Worm (Caenorhabditis elegans): ENCODE results near the gene ZK1321.1.
"Not testable (repeated sequence)": the region's sequence is repeated elsewhere in the genome, so short reads cannot be mapped to it uniquely, and the experiment has no call there.

Gene ZK1321.1

ce11 chrII:9717904-9718303 is 35.9 kb upstream of the ZK1321.1 start, which contains the start of gene Y53C12A.6:
Y53C12A.6 (minus strand) TSS chrII:9718004.
- TF ChIP-seq che-1 (tag; optimal IDR thresholded peaks at IDR 0.05) (no peak), ceh-30 (tag; optimal IDR thresholded peaks at IDR 0.05) (no peak), T23F11.4 (GFP tag; optimal IDR thresholded peaks at IDR 0.05) (no peak), C38D4.7 (GFP tag; optimal IDR thresholded peaks at IDR 0.05) (no peak), elt-4 (tag; optimal IDR thresholded peaks at IDR 0.05) (no peak)

- TF ChIP-seq ceh-2, odd-2, madf-2 (tag; optimal IDR thresholded peaks at IDR 0.05): not testable (repeated sequence)
Observed at ce11 chrII:9718631-9719252, 35.1 kb upstream of the ZK1321.1 start, which contains the start of gene Y53C12A.11. Y53C12A.11 (minus strand) TSS chrII:9718698.

ce11 chrII:9724464-9724863 is 29.4 kb upstream of the ZK1321.1 start, which contains the start of gene cutl-2:
cutl-2 (minus strand) TSS chrII:9724673.
- no peak for TF ChIP-seq odd-2 (tag; optimal IDR thresholded peaks at IDR 0.05)
- no peak for TF ChIP-seq eyg-1 (tag; optimal IDR thresholded peaks at IDR 0.05)
- TF ChIP-seq rnt-1 (tag; optimal IDR thresholded peaks at IDR 0.05) = no peak
- no peak for TF ChIP-seq syd-9 (tag; optimal IDR thresholded peaks at IDR 0.05)
- TF ChIP-seq ceh-9 (tag; optimal IDR thresholded peaks at IDR 0.05) = no peak
- TF ChIP-seq lin-11 (tag; optimal IDR thresholded peaks at IDR 0.05) = no peak
- TF ChIP-seq nhr-232 (tag; optimal IDR thresholded peaks at IDR 0.05) = no peak
- no peak for TF ChIP-seq ztf-16 (tag; optimal IDR thresholded peaks at IDR 0.05)
- no peak for TF ChIP-seq ceh-30 (tag; optimal IDR thresholded peaks at IDR 0.05)
- no peak for TF ChIP-seq ceh-18 (tag; optimal IDR thresholded peaks at IDR 0.05)
- TF ChIP-seq F13H6.1 (tag; optimal IDR thresholded peaks at IDR 0.05) = no peak
- no peak for TF ChIP-seq hlh-30 (tag; optimal IDR thresholded peaks at IDR 0.05; ENCODE audit: insufficient read depth)
- TF ChIP-seq hlh-6 (tag; optimal IDR thresholded peaks at IDR 0.05) = no peak
- TF ChIP-seq gmeb-2 (tag; optimal IDR thresholded peaks at IDR 0.05) = no peak
- TF ChIP-seq lim-6 (tag; optimal IDR thresholded peaks at IDR 0.05) = no peak

- no peak for TF ChIP-seq ceh-30 (tag; optimal IDR thresholded peaks at IDR 0.05)
- TF ChIP-seq hlh-15 (tag; optimal IDR thresholded peaks at IDR 0.05) = no peak
- TF ChIP-seq K09A11.1 (tag; optimal IDR thresholded peaks at IDR 0.05; ENCODE audit: insufficient read depth) = no peak
- no peak for TF ChIP-seq pat-9 (tag; optimal IDR thresholded peaks at IDR 0.05)
- TF ChIP-seq hlh-6 (tag; optimal IDR thresholded peaks at IDR 0.05) = no peak
Observed at ce11 chrII:9725056-9725455, 28.8 kb upstream of the ZK1321.1 start.

ce11 chrII:9727192-9727699 is 26.6 kb upstream of the ZK1321.1 start:
- TF ChIP-seq elt-4 (tag; optimal IDR thresholded peaks at IDR 0.05) (no peak), ceh-31 (tag; optimal IDR thresholded peaks at IDR 0.05) (no peak), hlh-30 (tag; optimal IDR thresholded peaks at IDR 0.05; ENCODE audit: insufficient read depth) (no peak), F13H6.1 (tag; optimal IDR thresholded peaks at IDR 0.05) (no peak), che-1 (tag; optimal IDR thresholded peaks at IDR 0.05) (no peak), eyg-1 (tag; optimal IDR thresholded peaks at IDR 0.05) (no peak), ceh-30 (tag; optimal IDR thresholded peaks at IDR 0.05) (no peak), pat-9 (tag; optimal IDR thresholded peaks at IDR 0.05) (no peak), nhr-232 (tag; optimal IDR thresholded peaks at IDR 0.05) (no peak), fkh-6 (tag; optimal IDR thresholded peaks at IDR 0.05) (no peak), sdc-2 (tag; optimal IDR thresholded peaks at IDR 0.05) (no peak), ets-4 (tag; optimal IDR thresholded peaks at IDR 0.05) (no peak), ceh-19 (GFP tag; optimal IDR thresholded peaks at IDR 0.05) (no peak), hlh-15 (tag; optimal IDR thresholded peaks at IDR 0.05) (no peak), tbx-7 (tag; optimal IDR thresholded peaks at IDR 0.05) (no peak), ceh-24 (tag; optimal IDR thresholded peaks at IDR 0.05) (no peak), ceh-2 (tag; optimal IDR thresholded peaks at IDR 0.05) (no peak), zip-5 (tag; optimal IDR thresholded peaks at IDR 0.05) (no peak)

All from whole organism, late embryonic.